Fruit fly (Drosophila melanogaster) whole organism, prepupa: ENCODE measurements around the gene CheB38b.

Experiments
- CG10669 ChIP-seq: fragments of 200-800 bp; sonication (Bioruptor generic); optimal IDR thresholded peaks from 3 replicates; lab custom pipeline; 2018; ENCODE audit warnings: missing biosample characterization, mild to moderate bottlenecking, missing genetic modification characterization, moderate library complexity
- CG11762 ChIP-seq: fragments of 200-800 bp; sonication (Bioruptor generic); optimal IDR thresholded peaks from 3 replicates; lab custom pipeline; 2016; ENCODE audit warnings: missing biosample characterization, missing genetic modification characterization; ENCODE audit not compliant: insufficient read depth
- CG15336 ChIP-seq: fragments of 200-800 bp; sonication (Bioruptor generic); IDR thresholded peaks from 2 replicates; pipeline ENCODE4 v1.3.6; 2022; ENCODE audit warnings: missing biosample characterization, missing genetic modification characterization
- CG1621 ChIP-seq: fragments of 200-800 bp; sonication (Bioruptor generic); optimal IDR thresholded peaks from 3 replicates; lab custom pipeline; 2018; ENCODE audit warnings: missing biosample characterization, mild to moderate bottlenecking, missing genetic modification characterization
- CG3032 ChIP-seq: fragments of 200-800 bp; optimal IDR thresholded peaks from 2 replicates; lab custom pipeline; 2019; ENCODE audit warnings: missing biosample characterization, mild to moderate bottlenecking, missing genetic modification characterization, moderate library complexity
- CG31627 ChIP-seq: fragments of 200-800 bp; sonication (Bioruptor generic); optimal IDR thresholded peaks from 3 replicates; lab custom pipeline; 2016; ENCODE audit warnings: missing biosample characterization, missing genetic modification characterization
- CG32006 ChIP-seq: fragments of 200-800 bp; sonication (Bioruptor generic); optimal IDR thresholded peaks from 3 replicates; lab custom pipeline; 2017; ENCODE audit warnings: missing biosample characterization, mild to moderate bottlenecking, missing genetic modification characterization
- CG34406 ChIP-seq: fragments of 200-800 bp; sonication (Bioruptor generic); optimal IDR thresholded peaks from 3 replicates; lab custom pipeline; 2016; ENCODE audit warnings: missing biosample characterization, missing genetic modification characterization
- CG4318 ChIP-seq: fragments of 200-800 bp; sonication (Bioruptor generic); optimal IDR thresholded peaks from 3 replicates; lab custom pipeline; 2017; ENCODE audit warnings: missing biosample characterization, mild to moderate bottlenecking, missing genetic modification characterization
- CG6163 ChIP-seq: fragments of 200-800 bp; sonication (Bioruptor generic); IDR thresholded peaks from 3 replicates; pipeline ENCODE4 v1.3.6; 2022; ENCODE audit warnings: missing biosample characterization, missing genetic modification characterization
- CG6276 ChIP-seq: fragments of 200-800 bp; sonication (Bioruptor generic); optimal IDR thresholded peaks from 2 replicates; lab custom pipeline; 2017; ENCODE audit warnings: missing biosample characterization, mild to moderate bottlenecking, missing genetic modification characterization
- CG6808 ChIP-seq: fragments of 200-800 bp; sonication (Bioruptor generic); optimal IDR thresholded peaks from 3 replicates; lab custom pipeline; 2017; ENCODE audit warnings: missing biosample characterization, missing genetic modification characterization, mild to moderate bottlenecking, moderate library complexity, missing genetic modification reagents
- CG6854 ChIP-seq: fragments of 200-800 bp; sonication (Bioruptor generic); optimal IDR thresholded peaks from 2 replicates; lab custom pipeline; 2017; ENCODE audit warnings: missing biosample characterization, mild to moderate bottlenecking, missing genetic modification characterization
- CG7368 ChIP-seq: fragments of 200-800 bp; sonication (Bioruptor generic); optimal IDR thresholded peaks from 3 replicates; lab custom pipeline; 2016; ENCODE audit warnings: missing biosample characterization, missing genetic modification characterization
- CG8119 ChIP-seq: fragments of 200-800 bp; sonication (Bioruptor generic); IDR thresholded peaks from 3 replicates; pipeline ENCODE4 v1.3.6; 2022; ENCODE audit warnings: missing biosample characterization, missing genetic modification characterization
- CG8319 ChIP-seq: fragments of 200-800 bp; sonication (Bioruptor generic); optimal IDR thresholded peaks from 3 replicates; lab custom pipeline; 2016; ENCODE audit warnings: missing biosample characterization, missing genetic modification characterization
- CG8632 ChIP-seq: fragments of 200-800 bp; sonication (Bioruptor generic); optimal IDR thresholded peaks from 3 replicates; lab custom pipeline; 2016; ENCODE audit warnings: missing biosample characterization, missing genetic modification characterization
- CG9139 ChIP-seq: fragments of 200-800 bp; sonication (Bioruptor generic); optimal IDR thresholded peaks from 3 replicates; lab custom pipeline; 2017; ENCODE audit warnings: missing biosample characterization, mild to moderate bottlenecking, missing genetic modification characterization
- Eip78C ChIP-seq: fragments of 200-800 bp; sonication (Bioruptor generic); peaks from one replicate; lab custom pipeline; 2016; ENCODE audit warnings: missing biosample characterization, missing genetic modification characterization
- Eip93F ChIP-seq: fragments of 200-800 bp; sonication (Bioruptor generic); optimal IDR thresholded peaks from 2 replicates; lab custom pipeline; 2016; ENCODE audit warnings: missing biosample characterization, mild to moderate bottlenecking, missing genetic modification characterization
- Ets96B ChIP-seq: fragments of 200-800 bp; optimal IDR thresholded peaks from 2 replicates; lab custom pipeline; 2019; ENCODE audit warnings: missing biosample characterization, mild to moderate bottlenecking, missing genetic modification characterization, moderate library complexity
- Gug ChIP-seq: fragments of 200-800 bp; sonication (Bioruptor generic); IDR thresholded peaks from 2 replicates; pipeline ENCODE4 v1.3.6; 2022; ENCODE audit warnings: missing biosample characterization, missing genetic modification characterization
- Lpt ChIP-seq: fragments of 200-800 bp; sonication (Bioruptor generic); optimal IDR thresholded peaks from 3 replicates; lab custom pipeline; 2016; ENCODE audit warnings: missing biosample characterization, missing genetic modification characterization
- Met ChIP-seq: fragments of 200-800 bp; sonication (Bioruptor generic); optimal IDR thresholded peaks from 3 replicates; lab custom pipeline; 2016; ENCODE audit warnings: missing biosample characterization, missing genetic modification characterization
- OdsH ChIP-seq: fragments of 200-800 bp; sonication (Bioruptor generic); optimal IDR thresholded peaks from 3 replicates; lab custom pipeline; 2016; ENCODE audit warnings: missing biosample characterization, missing genetic modification characterization
- Smox ChIP-seq: fragments of 200-800 bp; sonication (Bioruptor generic); optimal IDR thresholded peaks from 3 replicates; lab custom pipeline; 2016; ENCODE audit warnings: missing biosample characterization, missing genetic modification characterization
- Sox102F ChIP-seq: fragments of 200-800 bp; sonication (Bioruptor generic); optimal IDR thresholded peaks from 2 replicates; lab custom pipeline; 2016; ENCODE audit warnings: missing biosample characterization, mild to moderate bottlenecking, missing genetic modification characterization
- Sox14 ChIP-seq: fragments of 200-800 bp; sonication (Bioruptor generic); optimal IDR thresholded peaks from 3 replicates; lab custom pipeline; 2016; ENCODE audit warnings: missing biosample characterization, missing genetic modification characterization
- Sox15 ChIP-seq: fragments of 200-800 bp; sonication (Bioruptor generic); optimal IDR thresholded peaks from 3 replicates; lab custom pipeline; 2016; ENCODE audit warnings: missing biosample characterization, missing genetic modification characterization
- achi ChIP-seq: fragments of 200-800 bp; sonication (Bioruptor generic); optimal IDR thresholded peaks from 3 replicates; lab custom pipeline; 2016; ENCODE audit warnings: missing biosample characterization, missing genetic modification characterization
- acj6 ChIP-seq: fragments of 200-800 bp; sonication (Bioruptor generic); optimal IDR thresholded peaks from 3 replicates; lab custom pipeline; 2016; ENCODE audit warnings: missing biosample characterization, missing genetic modification characterization
- dsx ChIP-seq: fragments of 200-800 bp; optimal IDR thresholded peaks from 3 replicates; lab custom pipeline; 2019; ENCODE audit warnings: missing biosample characterization, mild to moderate bottlenecking, missing genetic modification characterization, moderate library complexity; ENCODE audit not compliant: poor library complexity, severe bottlenecking
- esn ChIP-seq: fragments of 200-800 bp; sonication (Bioruptor generic); optimal IDR thresholded peaks from 2 replicates; lab custom pipeline; 2016; ENCODE audit warnings: missing biosample characterization, mild to moderate bottlenecking, missing genetic modification characterization, moderate library complexity
- fd59A ChIP-seq: fragments of 200-800 bp; sonication (Bioruptor generic); optimal IDR thresholded peaks from 2 replicates; lab custom pipeline; 2017; ENCODE audit warnings: missing biosample characterization, mild to moderate bottlenecking, missing genetic modification characterization, missing genetic modification reagents
- fd85E ChIP-seq: fragments of 200-800 bp; sonication (Bioruptor generic); optimal IDR thresholded peaks from 3 replicates; lab custom pipeline; 2016; ENCODE audit warnings: missing biosample characterization, missing genetic modification characterization
- fkh ChIP-seq: fragments of 200-800 bp; sonication (Bioruptor generic); optimal IDR thresholded peaks from 3 replicates; lab custom pipeline; 2017; ENCODE audit warnings: missing biosample characterization, mild to moderate bottlenecking, missing genetic modification characterization, moderate library complexity
- net ChIP-seq: fragments of 200-800 bp; sonication (Bioruptor generic); optimal IDR thresholded peaks from 3 replicates; lab custom pipeline; 2016; ENCODE audit warnings: missing biosample characterization, missing genetic modification characterization
- salr ChIP-seq, 2 experiments: fragments of 200-800 bp; sonication (Bioruptor generic); optimal IDR thresholded peaks; 3 replicates each; lab custom pipeline; 2016 to 2018; ENCODE audit warnings: missing biosample characterization in 2 of 2, missing genetic modification characterization in 2 of 2, mild to moderate bottlenecking in 1 of 2
- spab ChIP-seq: fragments of 200-800 bp; sonication (Bioruptor generic); optimal IDR thresholded peaks from 2 replicates; lab custom pipeline; 2017; ENCODE audit warnings: missing biosample characterization, mild to moderate bottlenecking, missing genetic modification characterization, missing genetic modification reagents
- svp ChIP-seq: fragments of 200-800 bp; sonication (Bioruptor generic); peaks from one replicate; lab custom pipeline; 2016; ENCODE audit warnings: missing biosample characterization, missing genetic modification characterization
- topi ChIP-seq: fragments of 200-800 bp; sonication (Bioruptor generic); optimal IDR thresholded peaks from 3 replicates; lab custom pipeline; 2016; ENCODE audit warnings: missing biosample characterization, missing genetic modification characterization
- vri ChIP-seq: fragments of 200-800 bp; sonication (Bioruptor generic); optimal IDR thresholded peaks from 3 replicates; lab custom pipeline; 2016; ENCODE audit warnings: missing biosample characterization, mild to moderate bottlenecking, missing genetic modification characterization

Gene CheB38b

DNA sequence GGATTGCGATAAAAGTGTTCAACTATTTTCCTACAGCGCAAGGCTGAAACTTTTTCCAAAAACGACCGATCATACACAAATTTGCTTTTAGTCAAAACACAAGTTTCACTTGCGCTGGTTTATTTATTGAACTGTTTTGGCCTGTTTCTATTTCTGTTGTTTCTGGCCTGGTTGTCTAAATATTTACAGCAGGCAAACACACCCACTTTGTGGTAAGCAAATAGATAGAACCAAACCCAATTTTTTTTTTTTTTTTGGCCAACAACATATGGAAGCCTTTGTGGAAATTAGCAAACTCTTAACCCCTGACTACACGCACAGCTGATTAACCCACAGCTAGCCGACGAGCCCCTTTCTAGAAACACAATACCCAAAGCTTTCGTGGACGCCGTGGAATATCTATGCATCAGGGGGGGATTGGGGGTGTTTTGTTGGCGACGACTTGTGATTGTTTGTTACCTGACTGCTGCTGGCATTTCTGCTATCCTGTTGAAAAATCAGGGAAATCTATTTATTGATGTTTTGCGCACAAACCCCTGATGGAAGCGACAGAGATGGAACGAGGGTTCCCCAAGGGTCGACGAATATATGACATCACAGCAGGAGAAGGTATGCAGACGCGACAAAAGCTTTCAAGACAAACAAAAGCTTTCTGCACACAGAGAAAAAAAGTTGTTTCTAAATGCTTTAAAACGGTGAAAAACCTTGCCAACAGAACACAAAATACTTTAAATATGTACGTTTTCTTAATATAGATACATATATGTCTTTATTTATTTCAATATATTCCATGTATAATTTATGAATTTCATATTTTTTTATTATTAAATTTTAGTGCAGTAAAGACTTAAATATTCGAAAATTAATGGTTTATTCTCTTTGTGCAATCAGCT, 9.2 kb downstream of the CheB38b start (continued):
- TF ChIP-seq CG6163 (GFP tag; lab: Robert Waterston, UW) = 0 out of 3 replicates have a peak, but pooled peaks have one; percentile 31
- peak; percentile 49 for TF ChIP-seq CG34406 (GFP tag; lab: Kevin White, UChicago)
- TF ChIP-seq CG9139 (GFP tag; lab: Kevin White, UChicago) = peak; percentile 3
- TF ChIP-seq Ets96B (tag; lab: Kevin White, UChicago) = peak; percentile 44
- TF ChIP-seq CG10669 (GFP tag; lab: Kevin White, UChicago) = no peak
- peak; percentile 33 for TF ChIP-seq OdsH
- no peak for TF ChIP-seq CG7368 (GFP tag; lab: Kevin White, UChicago)
- peak; percentile 35 for TF ChIP-seq CG3032
- TF ChIP-seq Lpt (GFP tag; lab: Kevin White, UChicago) = no peak
- TF ChIP-seq CG32006 = peak; percentile 39

DNA sequence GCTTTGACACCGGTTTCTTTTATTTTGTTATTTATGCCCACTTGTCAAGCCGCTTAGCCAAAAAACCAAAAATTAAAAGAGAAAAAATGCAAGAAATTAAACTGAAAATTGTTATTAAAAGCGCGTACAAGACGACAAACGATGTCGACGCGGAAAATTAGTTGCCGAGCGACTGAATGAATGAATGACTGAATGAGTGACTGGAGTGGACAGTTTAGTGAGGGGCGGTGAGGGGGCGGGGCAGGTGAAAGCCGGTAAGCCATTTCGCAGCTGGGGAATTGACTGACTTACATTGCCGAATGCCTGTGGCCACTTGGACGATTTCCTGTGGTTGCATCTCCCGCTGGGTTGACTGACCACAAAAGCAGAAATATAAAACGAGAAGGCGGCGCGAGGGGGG, 10.5 kb downstream of the CheB38b start:
- no peak for TF ChIP-seq dsx (GFP tag; lab: Kevin White, UChicago)
- TF ChIP-seq spab (GFP tag; lab: Kevin White, UChicago) = no peak
- no peak for TF ChIP-seq salr (GFP tag; optimal IDR thresholded peaks at IDR 0.05; lab: Kevin White, UChicago)
- no peak for TF ChIP-seq CG8319 (GFP tag; lab: Kevin White, UChicago)
- TF ChIP-seq Sox14 = no peak
- TF ChIP-seq esn (GFP tag; lab: Kevin White, UChicago) = no peak
- TF ChIP-seq CG34406 (GFP tag; lab: Kevin White, UChicago) = no peak
- TF ChIP-seq Eip93F (GFP tag; lab: Kevin White, UChicago) = no peak
- no peak for TF ChIP-seq fd59A
- TF ChIP-seq CG15336 = no peak
- no peak for TF ChIP-seq fd85E (GFP tag; lab: Kevin White, UChicago)
- no peak for TF ChIP-seq CG11762
- TF ChIP-seq Sox15 (GFP tag; lab: Kevin White, UChicago) = no peak
- no peak for TF ChIP-seq CG6808
- no peak for TF ChIP-seq topi (GFP tag; lab: Kevin White, UChicago)
- no peak for TF ChIP-seq CG8119 (GFP tag; lab: Robert Waterston, UW)

- TF ChIP-seq achi (GFP tag; lab: Kevin White, UChicago) (peak; percentile 71), Gug (peak; percentile 63), Smox (GFP tag; lab: Kevin White, UChicago) (peak; percentile 73), Sox102F (GFP tag; lab: Kevin White, UChicago) (peak; percentile 78), CG3032 (peak; percentile 44), net (peak; percentile 79), CG34406 (GFP tag; lab: Kevin White, UChicago) (peak; percentile 68), Eip78C (GFP tag; lab: Kevin White, UChicago) (peak; percentile 88), salr (GFP tag; optimal IDR thresholded peaks at IDR 0.05; lab: Kevin White, UChicago) (peak; percentile 11 to 38), vri (GFP tag; lab: Kevin White, UChicago) (peak; percentile 82), CG8632 (peak; percentile 49), Eip93F (GFP tag; lab: Kevin White, UChicago) (peak; percentile 52), CG31627 (peak; percentile 62), CG6854 (GFP tag; lab: Kevin White, UChicago) (no peak), Ets96B (tag; lab: Kevin White, UChicago) (peak; percentile 49), dsx (GFP tag; lab: Kevin White, UChicago) (peak; percentile 51), OdsH (peak; percentile 73), svp (GFP tag; lab: Kevin White, UChicago) (peak; percentile 91), esn (GFP tag; lab: Kevin White, UChicago) (peak; percentile 81), CG9139 (GFP tag; lab: Kevin White, UChicago) (peak; percentile 12), CG32006 (peak; percentile 78), CG4318 (peak; percentile 38), CG7368 (GFP tag; lab: Kevin White, UChicago) (no peak), Met (GFP tag; lab: Kevin White, UChicago) (peak; percentile 72), Sox14 (peak; percentile 65), CG1621 (tag; lab: Kevin White, UChicago) (peak; percentile 31), topi (GFP tag; lab: Kevin White, UChicago) (peak; percentile 64), acj6 (GFP tag; lab: Kevin White, UChicago) (peak; percentile 78), CG8119 (GFP tag; lab: Robert Waterston, UW) (peak; percentile 76), CG6276 (GFP tag; lab: Kevin White, UChicago) (peak; percentile 65), fkh (GFP tag; lab: Kevin White, UChicago) (peak; percentile 60)
Measured at dm6 chr2L:20805624-20806339, 11.3 kb downstream of the CheB38b start.
